Fruit fly (Drosophila melanogaster): ENCODE measurements around the gene Hmt4-20.
A peak's percentile ranks its signal among the peaks of the same experiment; 100 is the strongest.

Hmt4-20 gene

DNA sequence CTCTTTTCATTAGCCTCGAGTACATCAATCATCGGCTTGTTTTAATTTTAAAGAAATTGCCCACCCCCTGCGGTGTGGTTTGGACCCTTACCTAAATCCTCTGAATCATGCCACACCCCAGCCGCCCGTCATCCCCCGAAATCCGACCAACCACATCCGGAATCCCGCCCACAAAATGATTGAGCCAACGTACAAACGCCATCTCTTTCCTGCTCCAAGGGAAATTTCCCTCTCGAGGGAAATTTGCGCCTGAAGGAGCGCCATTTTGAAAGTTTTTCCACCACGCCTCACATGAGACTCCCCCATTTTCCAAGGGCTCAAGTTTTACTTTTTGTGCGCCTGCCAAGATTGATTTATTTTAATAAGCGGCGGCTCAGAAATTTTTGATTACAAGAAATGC is 45.8 kb downstream of the Hmt4-20 start:
- TF ChIP-seq Sp1 (GFP tag; optimal IDR thresholded peaks at IDR 0.05): no peak
- no peak for TF ChIP-seq Jra (GFP tag; optimal IDR thresholded peaks at IDR 0.05)
- no peak for TF ChIP-seq brk (GFP tag; optimal IDR thresholded peaks at IDR 0.05)
- no peak for TF ChIP-seq Mio (GFP tag; optimal IDR thresholded peaks at IDR 0.05)
- TF ChIP-seq pan (optimal IDR thresholded peaks at IDR 0.05): no peak
- no peak for TF ChIP-seq CrebA (GFP tag; optimal IDR thresholded peaks at IDR 0.05; ENCODE audit: borderline replicate concordance)
- TF ChIP-seq dsf (GFP tag; optimal IDR thresholded peaks at IDR 0.05; ENCODE audit: borderline replicate concordance): no peak
- TF ChIP-seq usp (GFP tag; optimal IDR thresholded peaks at IDR 0.05): no peak
- TF ChIP-seq foxo (GFP tag; optimal IDR thresholded peaks at IDR 0.05): no peak
- no peak for TF ChIP-seq CG9705 (GFP tag; optimal IDR thresholded peaks at IDR 0.05)
- no peak for TF ChIP-seq GATAd (GFP tag; optimal IDR thresholded peaks at IDR 0.05)
- TF ChIP-seq Dif (GFP tag; optimal IDR thresholded peaks at IDR 0.05; ENCODE audit: partially characterized antibody): no peak
- TF ChIP-seq woc (GFP tag; optimal IDR thresholded peaks at IDR 0.05): no peak
- no peak for TF ChIP-seq sv (GFP tag; optimal IDR thresholded peaks at IDR 0.05)
- no peak for TF ChIP-seq br (GFP tag; optimal IDR thresholded peaks at IDR 0.05)

DNA sequence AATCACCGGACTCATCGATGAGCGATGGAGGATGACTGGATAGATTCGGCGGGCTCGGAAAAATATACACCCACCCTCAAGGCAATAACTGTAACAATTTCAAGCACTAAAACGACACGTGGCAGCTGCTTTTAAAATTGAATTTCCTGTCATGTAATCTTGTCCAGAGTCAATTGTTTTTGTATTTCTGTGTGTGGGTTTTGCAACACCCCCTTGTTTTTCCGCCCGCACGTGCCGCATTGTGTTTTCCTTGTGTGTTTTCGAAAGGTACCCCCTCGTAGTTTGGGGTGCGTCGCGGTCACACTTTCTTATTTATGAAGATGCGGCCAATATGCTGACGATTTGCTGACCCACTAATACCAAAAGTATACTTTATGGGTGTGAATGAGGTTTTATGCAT is 53.8 kb downstream of the Hmt4-20 start:
- TF ChIP-seq Abd-B (GFP tag; optimal IDR thresholded peaks at IDR 0.05) (no peak), dsf (GFP tag; optimal IDR thresholded peaks at IDR 0.05; ENCODE audit: borderline replicate concordance) (no peak), dmrt93B (GFP tag; optimal IDR thresholded peaks at IDR 0.05) (no peak)

DNA sequence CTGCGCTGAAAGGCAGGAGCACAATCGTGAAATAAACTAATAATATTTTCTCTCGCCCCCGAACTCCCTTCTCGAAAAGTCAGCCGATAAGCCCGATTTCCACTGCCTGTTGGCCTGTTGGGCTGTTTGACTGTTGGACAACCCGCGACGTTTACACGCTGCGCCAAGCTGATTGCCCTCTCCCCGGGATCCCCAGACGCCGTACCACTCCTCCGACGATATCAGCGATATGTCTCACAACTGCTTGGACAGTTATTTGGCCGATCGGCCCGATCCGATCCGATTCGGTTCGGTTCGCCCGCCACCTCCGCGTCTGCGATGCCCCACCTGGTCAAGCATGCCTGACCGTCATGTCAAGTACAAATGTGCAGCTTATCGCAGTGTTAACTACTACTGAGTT is 56.1 kb downstream of the Hmt4-20 start:
- TF ChIP-seq OdsH (GFP tag; optimal IDR thresholded peaks at IDR 0.05): no peak
- TF ChIP-seq fru (GFP tag; optimal IDR thresholded peaks at IDR 0.05): peak; percentile 14
- TF ChIP-seq Rel (GFP tag; optimal IDR thresholded peaks at IDR 0.05): no peak
- peak; percentile 22 for TF ChIP-seq Rel (tag; optimal IDR thresholded peaks at IDR 0.05)
- no peak for TF ChIP-seq br (GFP tag; optimal IDR thresholded peaks at IDR 0.05)
- no peak for TF ChIP-seq Myc (optimal IDR thresholded peaks at IDR 0.05)
- no peak for TF ChIP-seq woc (GFP tag; optimal IDR thresholded peaks at IDR 0.05)
- peak; percentile 18 for TF ChIP-seq Jra (GFP tag; optimal IDR thresholded peaks at IDR 0.05)
- no peak for TF ChIP-seq HLH106 (tag; optimal IDR thresholded peaks at IDR 0.05)
- TF ChIP-seq h (GFP tag; optimal IDR thresholded peaks at IDR 0.05): peak; percentile 21
- peak; percentile 21 for TF ChIP-seq Hnf4 (GFP tag; optimal IDR thresholded peaks at IDR 0.05)
- TF ChIP-seq sage (GFP tag; optimal IDR thresholded peaks at IDR 0.05): no peak

All from whole organism, wandering third instar larva.